Fruit fly (Drosophila melanogaster) whole organism, embryonic: ENCODE measurements around the gene CG4914.
A peak's percentile ranks its signal among the peaks of the same experiment; 100 is the strongest.

Experiments used
- CG11696 ChIP-seq: fragments of 200-800 bp; sonication (Bioruptor generic); IDR thresholded peaks from 2 replicates; pipeline ENCODE4 v1.3.6; 2022; ENCODE audit warnings: missing biosample characterization, missing genetic modification characterization
- CG11723 ChIP-seq: fragments of 200-800 bp; sonication (Bioruptor generic); optimal IDR thresholded peaks from 2 replicates; lab custom pipeline; 2017; ENCODE audit warnings: missing biosample characterization, mild to moderate bottlenecking, missing genetic modification characterization
- CG12104 ChIP-seq: fragments of 200-800 bp; sonication (Bioruptor generic); optimal IDR thresholded peaks from 3 replicates; lab custom pipeline; 2016; ENCODE audit warnings: missing biosample characterization, missing genetic modification characterization
- CG13894 ChIP-seq: fragments of 200-800 bp; sonication (Bioruptor generic); optimal IDR thresholded peaks from 3 replicates; lab custom pipeline; 2018; ENCODE audit warnings: missing biosample characterization, mild to moderate bottlenecking, missing genetic modification characterization, moderate library complexity
- CG15269 ChIP-seq: fragments of 200-800 bp; sonication (Bioruptor generic); optimal IDR thresholded peaks from 2 replicates; lab custom pipeline; 2018; ENCODE audit warnings: missing biosample characterization, mild to moderate bottlenecking, missing genetic modification characterization, moderate library complexity
- CG15514 ChIP-seq: fragments of 200-800 bp; sonication (Bioruptor generic); optimal IDR thresholded peaks from 3 replicates; lab custom pipeline; 2017; ENCODE audit warnings: missing biosample characterization, missing genetic modification characterization, mild to moderate bottlenecking, moderate library complexity, missing genetic modification reagents
- CG16813 ChIP-seq: fragments of 200-800 bp; sonication (Bioruptor generic); IDR thresholded peaks from 3 replicates; pipeline ENCODE4 v1.3.6; 2022; ENCODE audit warnings: missing biosample characterization, missing genetic modification characterization; ENCODE audit not compliant: partially characterized antibody
- CG17612 ChIP-seq: fragments of 200-800 bp; sonication (Bioruptor generic); IDR thresholded peaks from 2 replicates; pipeline ENCODE4 v1.3.6; 2022; ENCODE audit warnings: missing biosample characterization, missing genetic modification characterization
- CG18599 ChIP-seq: fragments of 200-800 bp; sonication (Bioruptor generic); optimal IDR thresholded peaks from 3 replicates; lab custom pipeline; 2017; ENCODE audit warnings: missing biosample characterization, missing genetic modification characterization, mild to moderate bottlenecking, moderate library complexity, missing genetic modification reagents
- CG31441 ChIP-seq: fragments of 200-800 bp; sonication (Bioruptor generic); IDR thresholded peaks from 2 replicates; pipeline ENCODE4 v1.3.6; 2022; ENCODE audit warnings: missing biosample characterization, missing genetic modification characterization
- CG42726 ChIP-seq: fragments of 200-800 bp; sonication (Bioruptor generic); IDR thresholded peaks from 2 replicates; pipeline ENCODE4 v1.3.6; 2022; ENCODE audit warnings: missing biosample characterization, missing genetic modification characterization; ENCODE audit not compliant: partially characterized antibody
- CG43689 ChIP-seq: fragments of 200-800 bp; sonication (Bioruptor generic); IDR thresholded peaks from 2 replicates; pipeline ENCODE4 v1.3.6; 2022; ENCODE audit warnings: missing biosample characterization, missing genetic modification characterization
- CG4424 ChIP-seq: fragments of 200-800 bp; sonication (Bioruptor generic); optimal IDR thresholded peaks from 3 replicates; lab custom pipeline; 2016; ENCODE audit warnings: missing biosample characterization, missing genetic modification characterization
- CG6654 ChIP-seq: fragments of 200-800 bp; sonication (Bioruptor generic); optimal IDR thresholded peaks from 2 replicates; lab custom pipeline; 2017; ENCODE audit warnings: missing biosample characterization, mild to moderate bottlenecking, missing genetic modification characterization
- CG7928 ChIP-seq: fragments of 200-800 bp; sonication (Bioruptor generic); optimal IDR thresholded peaks from 2 replicates; lab custom pipeline; 2017; ENCODE audit warnings: missing biosample characterization, mild to moderate bottlenecking, missing genetic modification characterization
- CG7987 ChIP-seq: fragments of 200-800 bp; sonication (Bioruptor generic); optimal IDR thresholded peaks from 2 replicates; lab custom pipeline; 2018; ENCODE audit warnings: missing biosample characterization, mild to moderate bottlenecking, missing genetic modification characterization, moderate library complexity
- CoRest ChIP-seq: fragments of 200-800 bp; sonication (Bioruptor generic); optimal IDR thresholded peaks from 3 replicates; lab custom pipeline; 2018; ENCODE audit warnings: missing biosample characterization, mild to moderate bottlenecking, missing genetic modification characterization, moderate library complexity
- ERR ChIP-seq: fragments of 200-800 bp; sonication (Bioruptor generic); optimal IDR thresholded peaks from 2 replicates; lab custom pipeline; 2016; ENCODE audit warnings: missing biosample characterization, missing genetic modification characterization
- Elba2 ChIP-seq: fragments of 200-800 bp; sonication (Bioruptor generic); optimal IDR thresholded peaks from 3 replicates; lab custom pipeline; 2016; ENCODE audit warnings: missing biosample characterization, missing genetic modification characterization
- Fer1 ChIP-seq: fragments of 200-800 bp; sonication (Bioruptor generic); optimal IDR thresholded peaks from 2 replicates; lab custom pipeline; 2017; ENCODE audit warnings: missing biosample characterization, mild to moderate bottlenecking, missing genetic modification characterization
- HLH54F ChIP-seq: fragments of 200-800 bp; sonication (Bioruptor generic); optimal IDR thresholded peaks from 3 replicates; lab custom pipeline; 2016; ENCODE audit warnings: missing biosample characterization, missing genetic modification characterization
- Mad ChIP-seq: fragments of 200-800 bp; sonication (Bioruptor generic); optimal IDR thresholded peaks from 2 replicates; lab custom pipeline; 2016; ENCODE audit warnings: missing biosample characterization, missing genetic modification characterization
- Myb ChIP-seq: fragments of 200-800 bp; sonication (Bioruptor generic); optimal IDR thresholded peaks from 2 replicates; lab custom pipeline; 2016; ENCODE audit warnings: missing biosample characterization, missing genetic modification characterization
- NC2α ChIP-seq: fragments of 200-800 bp; sonication (Bioruptor generic); optimal IDR thresholded peaks from 2 replicates; lab custom pipeline; 2016; ENCODE audit warnings: missing biosample characterization, missing genetic modification characterization
- Opbp ChIP-seq: fragments of 200-800 bp; sonication (Bioruptor generic); IDR thresholded peaks from 3 replicates; pipeline ENCODE4 v1.3.6; 2022; ENCODE audit warnings: missing biosample characterization, missing genetic modification characterization; ENCODE audit not compliant: partially characterized antibody
- PHDP ChIP-seq: fragments of 200-800 bp; sonication (Bioruptor generic); optimal IDR thresholded peaks from 3 replicates; lab custom pipeline; 2018; ENCODE audit warnings: missing biosample characterization, mild to moderate bottlenecking, missing genetic modification characterization, moderate library complexity
- Pdp1 ChIP-seq, 2 experiments: fragments of 200-800 bp; sonication (Bioruptor generic); optimal IDR thresholded peaks; 3 replicates each; lab custom pipeline; 2016; ENCODE audit warnings: missing biosample characterization in 2 of 2, missing genetic modification characterization in 2 of 2, mild to moderate bottlenecking in 1 of 2, moderate library complexity in 1 of 2
- Sry-δ ChIP-seq: fragments of 200-800 bp; sonication (Bioruptor generic); optimal IDR thresholded peaks from 2 replicates; lab custom pipeline; 2016; ENCODE audit warnings: missing biosample characterization, missing genetic modification characterization
- Taf1 ChIP-seq: fragments of 200-800 bp; sonication (Bioruptor generic); IDR thresholded peaks from 2 replicates; pipeline ENCODE4 v1.3.6; 2022; ENCODE audit warnings: missing biosample characterization, missing genetic modification characterization
- ac ChIP-seq: fragments of 200-800 bp; sonication (Bioruptor generic); optimal IDR thresholded peaks from 3 replicates; lab custom pipeline; 2017; ENCODE audit warnings: missing biosample characterization, mild to moderate bottlenecking, missing genetic modification characterization
- ap ChIP-seq: fragments of 200-800 bp; sonication (Bioruptor generic); IDR thresholded peaks from 2 replicates; pipeline ENCODE4 v1.3.6; 2022; ENCODE audit warnings: missing biosample characterization, missing genetic modification characterization
- chinmo ChIP-seq: fragments of 200-800 bp; sonication (Bioruptor generic); IDR thresholded peaks from 4 replicates; pipeline ENCODE4 v1.3.6; 2022; ENCODE audit warnings: missing biosample characterization, missing genetic modification characterization; ENCODE audit not compliant: partially characterized antibody
- cwo ChIP-seq: fragments of 200-800 bp; sonication (Bioruptor generic); optimal IDR thresholded peaks from 3 replicates; lab custom pipeline; 2017; ENCODE audit warnings: missing biosample characterization, missing genetic modification characterization, mild to moderate bottlenecking, moderate library complexity, missing genetic modification reagents
- dmrt99B ChIP-seq: fragments of 200-800 bp; sonication (Bioruptor generic); optimal IDR thresholded peaks from 2 replicates; lab custom pipeline; 2018; ENCODE audit warnings: missing biosample characterization, mild to moderate bottlenecking, missing genetic modification characterization, moderate library complexity
- fru ChIP-seq: fragments of >200 bp; optimal IDR thresholded peaks from 2 replicates; lab custom pipeline; 2017
- h ChIP-seq: fragments of >200 bp; optimal IDR thresholded peaks from 2 replicates; lab custom pipeline; 2017
- hb ChIP-seq: fragments of 200-800 bp; sonication (Bioruptor generic); IDR thresholded peaks from 3 replicates; pipeline ENCODE4 v1.3.6; 2022; ENCODE audit warnings: missing biosample characterization, missing genetic modification characterization; ENCODE audit not compliant: partially characterized antibody
- jing ChIP-seq: fragments of 200-800 bp; sonication (Bioruptor generic); optimal IDR thresholded peaks from 2 replicates; lab custom pipeline; 2018; ENCODE audit warnings: missing biosample characterization, mild to moderate bottlenecking, missing genetic modification characterization
- ken ChIP-seq: fragments of 200-800 bp; sonication (Bioruptor generic); IDR thresholded peaks from 3 replicates; pipeline ENCODE4 v1.3.6; 2022; ENCODE audit warnings: missing biosample characterization, missing genetic modification characterization
- luna ChIP-seq: fragments of 200-800 bp; sonication (Bioruptor generic); optimal IDR thresholded peaks from 2 replicates; lab custom pipeline; 2016; ENCODE audit warnings: missing biosample characterization, missing genetic modification characterization
- nom ChIP-seq: fragments of 200-800 bp; sonication (Bioruptor generic); optimal IDR thresholded peaks from 2 replicates; lab custom pipeline; 2017; ENCODE audit warnings: missing biosample characterization, missing genetic modification characterization, mild to moderate bottlenecking, moderate library complexity, missing genetic modification reagents
- odd ChIP-seq: fragments of 200-800 bp; sonication (Bioruptor generic); optimal IDR thresholded peaks from 2 replicates; lab custom pipeline; 2017; ENCODE audit warnings: missing biosample characterization, mild to moderate bottlenecking, missing genetic modification characterization
- peb ChIP-seq: fragments of 200-800 bp; sonication (Bioruptor generic); IDR thresholded peaks from 2 replicates; pipeline ENCODE4 v1.3.6; 2022; ENCODE audit warnings: missing biosample characterization, missing genetic modification characterization
- pros ChIP-seq: fragments of 200-800 bp; sonication (Bioruptor generic); optimal IDR thresholded peaks from 3 replicates; lab custom pipeline; 2019; ENCODE audit warnings: missing biosample characterization, mild to moderate bottlenecking, missing genetic modification characterization, moderate library complexity
- sens-2 ChIP-seq: fragments of 200-800 bp; sonication (Bioruptor generic); IDR thresholded peaks from 2 replicates; pipeline ENCODE4 v1.3.6; 2022; ENCODE audit warnings: missing biosample characterization, missing genetic modification characterization
- sisA ChIP-seq: fragments of 200-800 bp; sonication (Bioruptor generic); IDR thresholded peaks from 2 replicates; pipeline ENCODE4 v1.3.6; 2022; ENCODE audit warnings: missing biosample characterization, missing genetic modification characterization
- so ChIP-seq: fragments of 200-800 bp; sonication (Bioruptor generic); IDR thresholded peaks from 3 replicates; pipeline ENCODE4 v1.3.6; 2022; ENCODE audit warnings: missing biosample characterization, missing genetic modification characterization
- sob ChIP-seq: fragments of 200-800 bp; sonication (Bioruptor generic); IDR thresholded peaks from 2 replicates; pipeline ENCODE4 v1.3.6; 2022; ENCODE audit warnings: missing biosample characterization, missing genetic modification characterization
- stwl ChIP-seq: fragments of 200-800 bp; sonication (Bioruptor generic); optimal IDR thresholded peaks from 3 replicates; lab custom pipeline; 2018; ENCODE audit warnings: missing biosample characterization, mild to moderate bottlenecking, missing genetic modification characterization, moderate library complexity
- tll ChIP-seq, 2 experiments: fragments of 200-800 bp in 1 of 2; fragments of >200 bp in 1 of 2; sonication (Bioruptor generic) in 1 of 2; optimal IDR thresholded peaks; 2 replicates each; lab custom pipeline; 2017 to 2019; ENCODE audit warnings: missing biosample characterization in 2 of 2, missing genetic modification characterization in 2 of 2, mild to moderate bottlenecking in 1 of 2, moderate library complexity in 1 of 2

CG4914 gene

dm6 chr3L:14678097-14678679 is at the start of gene CG4914 (continued):
- TF ChIP-seq odd = peak; percentile 63
- no peak for TF ChIP-seq chinmo (GFP tag; lab: Robert Waterston, UW)
- TF ChIP-seq stwl (tag; lab: Kevin White, UChicago) = no peak
- no peak for TF ChIP-seq CG15514 (GFP tag; lab: Kevin White, UChicago)
- TF ChIP-seq Elba2 (GFP tag; lab: Kevin White, UChicago) = no peak
- TF ChIP-seq h = no peak
- TF ChIP-seq CG11723 = peak; percentile 62
- TF ChIP-seq tll (GFP tag; optimal IDR thresholded peaks at IDR 0.05; lab: Kevin White, UChicago) = no peak
- TF ChIP-seq dmrt99B (tag; lab: Kevin White, UChicago) = peak; percentile 85
- TF ChIP-seq PHDP (tag; lab: Kevin White, UChicago) = peak; percentile 82
- TF ChIP-seq fru = no peak
- no peak for TF ChIP-seq CG42726 (GFP tag; lab: Robert Waterston, UW)
- TF ChIP-seq Pdp1 (GFP tag; optimal IDR thresholded peaks at IDR 0.05; lab: Kevin White, UChicago) = peak in 1 of 2 experiments; percentile 30
- TF ChIP-seq CG17612 (GFP tag; lab: Robert Waterston, UW) = no peak
- no peak for TF ChIP-seq nom
- no peak for TF ChIP-seq CG7928
- no peak for TF ChIP-seq CG11696
- no peak for TF ChIP-seq ken
- peak; percentile 54 for TF ChIP-seq CG6654
- peak; percentile 70; the same call in 1 of the 3 replicates for TF ChIP-seq so (GFP tag; lab: Robert Waterston, UW)
- no peak for TF ChIP-seq hb (GFP tag; lab: Robert Waterston, UW)
- TF ChIP-seq HLH54F (GFP tag; lab: Kevin White, UChicago) = peak; percentile 7
- peak; percentile 43 for TF ChIP-seq cwo (GFP tag; lab: Kevin White, UChicago)
- peak; percentile 92 for TF ChIP-seq CG31441
- TF ChIP-seq CoRest (tag; lab: Kevin White, UChicago) = peak; percentile 88
- TF ChIP-seq Taf1 (GFP tag; lab: Robert Waterston, UW) = no peak
- no peak for TF ChIP-seq Sry-δ (GFP tag; lab: Kevin White, UChicago)
- TF ChIP-seq NC2α (GFP tag; lab: Kevin White, UChicago) = no peak
- peak; percentile 54 for TF ChIP-seq CG18599 (GFP tag; lab: Kevin White, UChicago)
- no peak for TF ChIP-seq Opbp (GFP tag; lab: Robert Waterston, UW)
- no peak for TF ChIP-seq ERR (GFP tag; lab: Kevin White, UChicago)
- TF ChIP-seq Fer1 (GFP tag; lab: Kevin White, UChicago) = peak; percentile 60
- no peak for TF ChIP-seq sob (GFP tag; lab: Robert Waterston, UW)
- TF ChIP-seq peb (GFP tag; lab: Robert Waterston, UW) = peak; percentile 41; the same call in 1 of the 2 replicates
- peak; percentile 17 for TF ChIP-seq Mad
- TF ChIP-seq ac (GFP tag; lab: Kevin White, UChicago) = no peak
- no peak for TF ChIP-seq Myb (GFP tag; lab: Kevin White, UChicago)
- peak; percentile 76 for TF ChIP-seq CG15269 (tag; lab: Kevin White, UChicago)
- no peak for TF ChIP-seq luna (GFP tag; lab: Kevin White, UChicago)
- TF ChIP-seq CG13894 (tag; lab: Kevin White, UChicago) = no peak
- no peak for TF ChIP-seq CG43689 (GFP tag; lab: Robert Waterston, UW)
- TF ChIP-seq CG4424 = peak; percentile 76
- TF ChIP-seq ap (GFP tag; lab: Robert Waterston, UW) = peak; percentile 39
- peak; percentile 69 for TF ChIP-seq sisA
- peak; percentile 31 for TF ChIP-seq jing (GFP tag; lab: Kevin White, UChicago)
- TF ChIP-seq pros = no peak
- TF ChIP-seq CG16813 = 0 out of 3 replicates have a peak, but pooled peaks have one; percentile 30
- no peak for TF ChIP-seq CG7987 (GFP tag; lab: Kevin White, UChicago)
- TF ChIP-seq sens-2 (GFP tag; lab: Robert Waterston, UW) = peak; percentile 26; the same call in 1 of the 2 replicates
- TF ChIP-seq CG12104 (GFP tag; lab: Kevin White, UChicago) = peak; percentile 67
